Worm (Caenorhabditis elegans): ENCODE data around the gene F21G4.3.
A peak's percentile ranks its signal among the peaks of the same experiment; 100 is the strongest.

The F21G4.3 gene

ce11 chrX:9933291-9934008, 38.5 kb downstream of the F21G4.3 start:
- TF ChIP-seq lin-39 (tag; optimal IDR thresholded peaks at IDR 0.05) (no peak), nhr-77 (tag; optimal IDR thresholded peaks at IDR 0.05) (no peak), nhr-129 (tag; optimal IDR thresholded peaks at IDR 0.05) (peak; percentile 38), F13H6.1 (tag; optimal IDR thresholded peaks at IDR 0.05) (no peak), ama-1 (optimal IDR thresholded peaks at IDR 0.05) (peak; percentile 2)

- no peak for TF ChIP-seq nhr-11 (tag; optimal IDR thresholded peaks at IDR 0.05)
- no peak for TF ChIP-seq sma-3 (GFP tag; optimal IDR thresholded peaks at IDR 0.05)
- TF ChIP-seq fos-1 (tag; optimal IDR thresholded peaks at IDR 0.05) = peak; percentile 79
- TF ChIP-seq egl-27 (tag; optimal IDR thresholded peaks at IDR 0.05) = no peak
- no peak for TF ChIP-seq unc-39 (tag; optimal IDR thresholded peaks at IDR 0.05)
These were observed 39.0 kb downstream of the F21G4.3 start for ce11 chrX:9934009-9934323.

ce11 chrX:9938091-9938490, 43.1 kb downstream of the F21G4.3 start:
- TF ChIP-seq unc-55 (GFP tag; optimal IDR thresholded peaks at IDR 0.05) (no peak), nhr-10 (tag; optimal IDR thresholded peaks at IDR 0.05) (no peak), ceh-82 (tag; optimal IDR thresholded peaks at IDR 0.05) (no peak), lin-11 (tag; optimal IDR thresholded peaks at IDR 0.05) (no peak), nhr-21 (tag; optimal IDR thresholded peaks at IDR 0.05) (peak; percentile 56), elt-3 (tag; optimal IDR thresholded peaks at IDR 0.05) (no peak), lin-13 (GFP tag; optimal IDR thresholded peaks at IDR 0.05) (no peak), ztf-1 (GFP tag; conservative IDR thresholded peaks at IDR 0.05) (no peak), sem-4 (tag; optimal IDR thresholded peaks at IDR 0.05) (peak; percentile 39), unc-39 (tag; optimal IDR thresholded peaks at IDR 0.05) (no peak), F13H6.1 (tag; optimal IDR thresholded peaks at IDR 0.05) (no peak), snpc-4 (tag; optimal IDR thresholded peaks at IDR 0.05) (no peak), gmeb-1 (tag; optimal IDR thresholded peaks at IDR 0.05) (no peak), nhr-25 (tag; optimal IDR thresholded peaks at IDR 0.05) (peak; percentile 30)

- no peak for TF ChIP-seq nhr-237 (tag; optimal IDR thresholded peaks at IDR 0.05)
- peak; percentile 2 for TF ChIP-seq unc-55 (GFP tag; optimal IDR thresholded peaks at IDR 0.05)
These were observed 43.6 kb downstream of the F21G4.3 start, which contains the start of the genes C17G1.5 and C17G1.14 for ce11 chrX:9938537-9938936. TSS of gene C17G1.5 (plus strand) at chrX:9938802. TSS of gene C17G1.14 (plus strand) at chrX:9938813.

- TF ChIP-seq nhr-23 (tag; optimal IDR thresholded peaks at IDR 0.05) (no peak), nhr-129 (tag; optimal IDR thresholded peaks at IDR 0.05) (no peak), ztf-11 (tag; optimal IDR thresholded peaks at IDR 0.05) (no peak), ama-1 (optimal IDR thresholded peaks at IDR 0.05) (no peak), lin-39 (tag; optimal IDR thresholded peaks at IDR 0.05) (no peak), nhr-12 (tag; optimal IDR thresholded peaks at IDR 0.05) (no peak), mbf-1 (tag; optimal IDR thresholded peaks at IDR 0.05) (no peak), ztf-1 (GFP tag; conservative IDR thresholded peaks at IDR 0.05) (no peak), fos-1 (tag; optimal IDR thresholded peaks at IDR 0.05) (no peak), ceh-16 (tag; optimal IDR thresholded peaks at IDR 0.05) (no peak), nhr-6 (tag; optimal IDR thresholded peaks at IDR 0.05) (no peak), skn-1 (tag; optimal IDR thresholded peaks at IDR 0.05) (no peak)
These were observed 45.6 kb downstream of the F21G4.3 start for ce11 chrX:9940524-9940923.

- TF ChIP-seq blmp-1 (tag; optimal IDR thresholded peaks at IDR 0.05; ENCODE audit: insufficient read depth) = no peak
- no peak for TF ChIP-seq ztf-4 (tag; optimal IDR thresholded peaks at IDR 0.05)
- TF ChIP-seq ztf-11 (tag; optimal IDR thresholded peaks at IDR 0.05) = no peak
- no peak for TF ChIP-seq Y55F3AM.14 (GFP tag; optimal IDR thresholded peaks at IDR 0.05)
- no peak for TF ChIP-seq R02D3.7 (tag; optimal IDR thresholded peaks at IDR 0.05)
- TF ChIP-seq egl-27 (tag; optimal IDR thresholded peaks at IDR 0.05) = no peak
- TF ChIP-seq mbf-1 (tag; optimal IDR thresholded peaks at IDR 0.05) = no peak
- no peak for TF ChIP-seq nhr-237 (tag; optimal IDR thresholded peaks at IDR 0.05)
- TF ChIP-seq nhr-12 (tag; optimal IDR thresholded peaks at IDR 0.05) = no peak
- TF ChIP-seq alr-1 (tag; optimal IDR thresholded peaks at IDR 0.05) = no peak
- no peak for TF ChIP-seq lsy-2 (tag; optimal IDR thresholded peaks at IDR 0.05)
- TF ChIP-seq sma-3 (GFP tag; optimal IDR thresholded peaks at IDR 0.05) = no peak
- TF ChIP-seq aly-2 (tag; optimal IDR thresholded peaks at IDR 0.05) = no peak
- TF ChIP-seq nhr-77 (tag; optimal IDR thresholded peaks at IDR 0.05) = no peak
- no peak for TF ChIP-seq mdl-1 (tag; optimal IDR thresholded peaks at IDR 0.05)
- no peak for TF ChIP-seq elt-1 (tag; optimal IDR thresholded peaks at IDR 0.05)
- no peak for TF ChIP-seq F13H6.1 (tag; optimal IDR thresholded peaks at IDR 0.05)
- no peak for TF ChIP-seq ceh-16 (tag; optimal IDR thresholded peaks at IDR 0.05)
These were observed 46.4 kb downstream of the F21G4.3 start for ce11 chrX:9941379-9941778.

All from whole organism, L2 larva.